Fruit fly (Drosophila melanogaster) whole organism, prepupa: ENCODE results near the gene mas.

Experiments used
- Blimp-1 ChIP-seq: fragments of 200-800 bp; sonication (Bioruptor generic); optimal IDR thresholded peaks from 3 replicates; lab custom pipeline; 2017; ENCODE audit warnings: missing biosample characterization, missing genetic modification characterization, mild to moderate bottlenecking, moderate library complexity, missing genetic modification reagents
- CG10631 ChIP-seq: fragments of 200-800 bp; sonication (Bioruptor generic); optimal IDR thresholded peaks from 2 replicates; lab custom pipeline; 2016; ENCODE audit warnings: missing biosample characterization, missing genetic modification characterization
- CG10669 ChIP-seq: fragments of 200-800 bp; sonication (Bioruptor generic); optimal IDR thresholded peaks from 3 replicates; lab custom pipeline; 2018; ENCODE audit warnings: missing biosample characterization, mild to moderate bottlenecking, missing genetic modification characterization, moderate library complexity
- CG11294 ChIP-seq: fragments of 200-800 bp; sonication (Bioruptor generic); IDR thresholded peaks from 2 replicates; pipeline ENCODE4 v1.3.6; 2022; ENCODE audit warnings: missing biosample characterization, missing genetic modification characterization
- CG11762 ChIP-seq: fragments of 200-800 bp; sonication (Bioruptor generic); optimal IDR thresholded peaks from 3 replicates; lab custom pipeline; 2016; ENCODE audit warnings: missing biosample characterization, missing genetic modification characterization; ENCODE audit not compliant: insufficient read depth
- CG11902 ChIP-seq: fragments of 200-800 bp; sonication (Bioruptor generic); optimal IDR thresholded peaks from 3 replicates; lab custom pipeline; 2016; ENCODE audit warnings: missing biosample characterization, missing genetic modification characterization
- CG15336 ChIP-seq: fragments of 200-800 bp; sonication (Bioruptor generic); IDR thresholded peaks from 2 replicates; pipeline ENCODE4 v1.3.6; 2022; ENCODE audit warnings: missing biosample characterization, missing genetic modification characterization
- CG3032 ChIP-seq: fragments of 200-800 bp; optimal IDR thresholded peaks from 2 replicates; lab custom pipeline; 2019; ENCODE audit warnings: missing biosample characterization, mild to moderate bottlenecking, missing genetic modification characterization, moderate library complexity
- CG31627 ChIP-seq: fragments of 200-800 bp; sonication (Bioruptor generic); optimal IDR thresholded peaks from 3 replicates; lab custom pipeline; 2016; ENCODE audit warnings: missing biosample characterization, missing genetic modification characterization
- CG32006 ChIP-seq: fragments of 200-800 bp; sonication (Bioruptor generic); optimal IDR thresholded peaks from 3 replicates; lab custom pipeline; 2017; ENCODE audit warnings: missing biosample characterization, mild to moderate bottlenecking, missing genetic modification characterization
- CG34406 ChIP-seq: fragments of 200-800 bp; sonication (Bioruptor generic); optimal IDR thresholded peaks from 3 replicates; lab custom pipeline; 2016; ENCODE audit warnings: missing biosample characterization, missing genetic modification characterization
- CG3919 ChIP-seq: fragments of 200-800 bp; sonication (Bioruptor generic); optimal IDR thresholded peaks from 3 replicates; lab custom pipeline; 2016; ENCODE audit warnings: missing biosample characterization, missing genetic modification characterization
- CG4318 ChIP-seq: fragments of 200-800 bp; sonication (Bioruptor generic); optimal IDR thresholded peaks from 3 replicates; lab custom pipeline; 2017; ENCODE audit warnings: missing biosample characterization, mild to moderate bottlenecking, missing genetic modification characterization
- CG6163 ChIP-seq: fragments of 200-800 bp; sonication (Bioruptor generic); IDR thresholded peaks from 3 replicates; pipeline ENCODE4 v1.3.6; 2022; ENCODE audit warnings: missing biosample characterization, missing genetic modification characterization
- CG6792 ChIP-seq: fragments of 200-800 bp; sonication (Bioruptor generic); optimal IDR thresholded peaks from 3 replicates; lab custom pipeline; 2016; ENCODE audit warnings: missing biosample characterization, missing genetic modification characterization
- CG6808 ChIP-seq: fragments of 200-800 bp; sonication (Bioruptor generic); optimal IDR thresholded peaks from 3 replicates; lab custom pipeline; 2017; ENCODE audit warnings: missing biosample characterization, missing genetic modification characterization, mild to moderate bottlenecking, moderate library complexity, missing genetic modification reagents
- CG6854 ChIP-seq: fragments of 200-800 bp; sonication (Bioruptor generic); optimal IDR thresholded peaks from 2 replicates; lab custom pipeline; 2017; ENCODE audit warnings: missing biosample characterization, mild to moderate bottlenecking, missing genetic modification characterization
- CG7368 ChIP-seq: fragments of 200-800 bp; sonication (Bioruptor generic); optimal IDR thresholded peaks from 3 replicates; lab custom pipeline; 2016; ENCODE audit warnings: missing biosample characterization, missing genetic modification characterization
- CG8319 ChIP-seq: fragments of 200-800 bp; sonication (Bioruptor generic); optimal IDR thresholded peaks from 3 replicates; lab custom pipeline; 2016; ENCODE audit warnings: missing biosample characterization, missing genetic modification characterization
- CG9139 ChIP-seq: fragments of 200-800 bp; sonication (Bioruptor generic); optimal IDR thresholded peaks from 3 replicates; lab custom pipeline; 2017; ENCODE audit warnings: missing biosample characterization, mild to moderate bottlenecking, missing genetic modification characterization
- Eip75B ChIP-seq: fragments of 200-800 bp; sonication (Bioruptor generic); optimal IDR thresholded peaks from 3 replicates; lab custom pipeline; 2016; ENCODE audit warnings: missing biosample characterization, missing genetic modification characterization
- Eip78C ChIP-seq: fragments of 200-800 bp; sonication (Bioruptor generic); peaks from one replicate; lab custom pipeline; 2016; ENCODE audit warnings: missing biosample characterization, missing genetic modification characterization
- Ets96B ChIP-seq: fragments of 200-800 bp; optimal IDR thresholded peaks from 2 replicates; lab custom pipeline; 2019; ENCODE audit warnings: missing biosample characterization, mild to moderate bottlenecking, missing genetic modification characterization, moderate library complexity
- Hr39 ChIP-seq: fragments of 200-800 bp; sonication (Bioruptor generic); optimal IDR thresholded peaks from 2 replicates; lab custom pipeline; 2016; ENCODE audit warnings: missing biosample characterization, missing genetic modification characterization
- Hr4 ChIP-seq: fragments of 200-800 bp; sonication (Bioruptor generic); optimal IDR thresholded peaks from 3 replicates; lab custom pipeline; 2016; ENCODE audit warnings: missing biosample characterization, missing genetic modification characterization
- Met ChIP-seq: fragments of 200-800 bp; sonication (Bioruptor generic); optimal IDR thresholded peaks from 3 replicates; lab custom pipeline; 2016; ENCODE audit warnings: missing biosample characterization, missing genetic modification characterization
- Sox102F ChIP-seq: fragments of 200-800 bp; sonication (Bioruptor generic); optimal IDR thresholded peaks from 2 replicates; lab custom pipeline; 2016; ENCODE audit warnings: missing biosample characterization, mild to moderate bottlenecking, missing genetic modification characterization
- Sox14 ChIP-seq: fragments of 200-800 bp; sonication (Bioruptor generic); optimal IDR thresholded peaks from 3 replicates; lab custom pipeline; 2016; ENCODE audit warnings: missing biosample characterization, missing genetic modification characterization
- Sox15 ChIP-seq: fragments of 200-800 bp; sonication (Bioruptor generic); optimal IDR thresholded peaks from 3 replicates; lab custom pipeline; 2016; ENCODE audit warnings: missing biosample characterization, missing genetic modification characterization
- cyc ChIP-seq: fragments of 200-800 bp; sonication (Bioruptor generic); optimal IDR thresholded peaks from 3 replicates; lab custom pipeline; 2016; ENCODE audit warnings: missing biosample characterization, missing genetic modification characterization
- dac ChIP-seq: fragments of 200-800 bp; sonication (Bioruptor generic); optimal IDR thresholded peaks from 2 replicates; lab custom pipeline; 2017; ENCODE audit warnings: missing biosample characterization, mild to moderate bottlenecking, missing genetic modification characterization
- dsx ChIP-seq: fragments of 200-800 bp; optimal IDR thresholded peaks from 3 replicates; lab custom pipeline; 2019; ENCODE audit warnings: missing biosample characterization, mild to moderate bottlenecking, missing genetic modification characterization, moderate library complexity; ENCODE audit not compliant: poor library complexity, severe bottlenecking
- eg ChIP-seq: fragments of 200-800 bp; sonication (Bioruptor generic); IDR thresholded peaks from 3 replicates; pipeline ENCODE4 v1.3.6; 2022; ENCODE audit warnings: missing biosample characterization, missing genetic modification characterization
- esn ChIP-seq: fragments of 200-800 bp; sonication (Bioruptor generic); optimal IDR thresholded peaks from 2 replicates; lab custom pipeline; 2016; ENCODE audit warnings: missing biosample characterization, mild to moderate bottlenecking, missing genetic modification characterization, moderate library complexity
- fkh ChIP-seq: fragments of 200-800 bp; sonication (Bioruptor generic); optimal IDR thresholded peaks from 3 replicates; lab custom pipeline; 2017; ENCODE audit warnings: missing biosample characterization, mild to moderate bottlenecking, missing genetic modification characterization, moderate library complexity
- lz ChIP-seq: fragments of 200-800 bp; sonication (Bioruptor generic); optimal IDR thresholded peaks from 3 replicates; lab custom pipeline; 2016; ENCODE audit warnings: missing biosample characterization, missing genetic modification characterization
- net ChIP-seq: fragments of 200-800 bp; sonication (Bioruptor generic); optimal IDR thresholded peaks from 3 replicates; lab custom pipeline; 2016; ENCODE audit warnings: missing biosample characterization, missing genetic modification characterization
- pdm3 ChIP-seq: fragments of 200-800 bp; sonication (Bioruptor generic); optimal IDR thresholded peaks from 3 replicates; lab custom pipeline; 2016; ENCODE audit warnings: missing biosample characterization, missing genetic modification characterization
- salr ChIP-seq, 2 experiments: fragments of 200-800 bp; sonication (Bioruptor generic); optimal IDR thresholded peaks; 3 replicates each; lab custom pipeline; 2016 to 2018; ENCODE audit warnings: missing biosample characterization in 2 of 2, missing genetic modification characterization in 2 of 2, mild to moderate bottlenecking in 1 of 2
- spab ChIP-seq: fragments of 200-800 bp; sonication (Bioruptor generic); optimal IDR thresholded peaks from 2 replicates; lab custom pipeline; 2017; ENCODE audit warnings: missing biosample characterization, mild to moderate bottlenecking, missing genetic modification characterization, missing genetic modification reagents
- ss ChIP-seq, 2 experiments: fragments of 200-800 bp; sonication (Bioruptor generic); optimal IDR thresholded peaks; 2 replicates in 1 of 2; 3 replicates in 1 of 2; lab custom pipeline; 2017 to 2018; ENCODE audit warnings: mild to moderate bottlenecking in 2 of 2, missing biosample characterization in 2 of 2, missing genetic modification characterization in 2 of 2, moderate library complexity in 1 of 2
- svp ChIP-seq: fragments of 200-800 bp; sonication (Bioruptor generic); peaks from one replicate; lab custom pipeline; 2016; ENCODE audit warnings: missing biosample characterization, missing genetic modification characterization
- topi ChIP-seq: fragments of 200-800 bp; sonication (Bioruptor generic); optimal IDR thresholded peaks from 3 replicates; lab custom pipeline; 2016; ENCODE audit warnings: missing biosample characterization, missing genetic modification characterization
- vri ChIP-seq: fragments of 200-800 bp; sonication (Bioruptor generic); optimal IDR thresholded peaks from 3 replicates; lab custom pipeline; 2016; ENCODE audit warnings: missing biosample characterization, mild to moderate bottlenecking, missing genetic modification characterization

The mas gene

dm6 chr3L:4122185-4122767 is 45.0 kb downstream of the mas start, which contains the start of gene Chd64 (continued):
- TF ChIP-seq cyc (GFP tag; lab: Kevin White, UChicago) (no peak), CG6163 (0 out of 3 replicates have a peak, but pooled peaks have one; percentile 43), CG7368 (peak; percentile 21), lz (GFP tag; lab: Kevin White, UChicago) (peak; percentile 50), Eip75B (GFP tag; lab: Kevin White, UChicago) (peak; percentile 35), Eip78C (GFP tag; lab: Kevin White, UChicago) (peak; percentile 68), Hr39 (GFP tag; lab: Kevin White, UChicago) (no peak), svp (peak; percentile 86), CG3032 (tag; lab: Kevin White, UChicago) (peak; percentile 27), dac (no peak), CG11762 (GFP tag; lab: Kevin White, UChicago) (no peak), CG8319 (GFP tag; lab: Kevin White, UChicago) (no peak), eg (peak; percentile 64; the same call in 2 of the 3 replicates), esn (GFP tag; lab: Kevin White, UChicago) (peak; percentile 54), Sox102F (peak; percentile 61)
- TF ChIP-seq, all 60 proteins: peak for 20

DNA sequence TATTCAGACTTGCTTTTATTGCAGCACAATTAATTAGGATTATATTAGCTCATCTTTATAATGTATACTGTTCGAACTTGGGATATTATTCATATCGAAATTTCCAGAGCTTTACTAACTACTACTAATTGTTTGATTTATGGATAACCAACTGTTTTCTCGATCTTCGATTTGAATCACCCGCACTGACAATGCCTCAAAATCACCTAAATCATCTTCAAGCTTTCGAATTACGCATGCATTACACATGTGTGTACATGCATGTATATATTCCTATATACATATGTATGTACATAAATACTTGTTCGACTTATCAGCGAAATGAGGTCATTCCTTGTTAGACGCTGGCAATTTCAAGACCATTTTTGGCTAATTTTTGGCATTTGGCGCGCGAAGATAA is 45.7 kb downstream of the mas start:
- TF ChIP-seq Sox14 (GFP tag; lab: Kevin White, UChicago) (no peak), Hr4 (GFP tag; lab: Kevin White, UChicago) (no peak), Eip78C (GFP tag; lab: Kevin White, UChicago) (peak; percentile 52), CG31627 (GFP tag; lab: Kevin White, UChicago) (no peak), svp (peak; percentile 41), vri (GFP tag; lab: Kevin White, UChicago) (no peak)

DNA sequence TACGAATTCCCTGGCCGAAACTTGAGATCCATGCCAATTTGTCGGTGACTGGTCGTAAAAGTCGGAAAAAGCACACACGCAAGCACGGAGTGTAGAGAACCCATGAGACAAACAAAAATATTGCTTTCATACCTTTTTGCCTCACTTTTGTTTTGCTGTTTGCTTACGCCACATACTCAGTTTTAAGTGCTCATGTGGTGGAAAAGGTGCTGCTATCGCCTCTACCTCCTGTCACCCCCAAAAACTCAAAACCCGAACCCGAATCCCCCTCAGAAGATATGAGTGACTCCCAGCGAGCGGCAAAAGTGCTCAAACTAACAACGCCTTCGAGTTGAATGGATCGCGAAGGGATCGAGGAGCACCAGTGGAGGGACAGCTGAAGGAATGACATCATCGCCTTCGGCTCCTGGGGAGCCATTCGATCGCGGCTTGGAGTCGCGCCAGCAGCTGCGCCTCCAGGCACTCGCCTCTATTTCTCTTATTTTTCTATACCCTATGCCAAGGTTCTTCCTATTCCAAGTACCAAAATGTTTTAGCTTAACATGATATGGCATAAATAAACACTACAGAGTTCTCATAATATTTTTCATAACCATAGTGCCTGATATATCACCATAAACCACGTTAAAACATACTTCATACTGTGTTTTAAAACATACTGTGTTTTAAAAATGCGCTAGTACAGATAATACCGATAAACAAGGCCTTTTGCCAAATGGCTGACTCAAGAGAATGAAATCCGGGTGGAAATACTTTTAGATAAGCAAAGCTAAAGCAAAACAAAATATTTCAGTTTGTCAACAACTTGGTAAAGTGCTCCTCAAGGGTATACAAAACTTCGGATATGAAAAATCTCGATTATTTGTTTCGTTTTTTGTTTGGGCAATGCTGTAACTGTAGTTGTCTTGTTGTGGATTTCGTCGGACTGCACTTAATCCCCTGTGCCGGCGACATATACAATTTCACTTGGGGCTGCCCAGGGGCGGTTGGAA is 46.6 kb downstream of the mas start:
- TF ChIP-seq dac, result no peak
- peak; percentile 34 for TF ChIP-seq Met (GFP tag; lab: Kevin White, UChicago)
- TF ChIP-seq CG10669 (GFP tag; lab: Kevin White, UChicago), result no peak
- no peak for TF ChIP-seq dsx (GFP tag; lab: Kevin White, UChicago)
- no peak for TF ChIP-seq salr (GFP tag; optimal IDR thresholded peaks at IDR 0.05; lab: Kevin White, UChicago)
- TF ChIP-seq esn (GFP tag; lab: Kevin White, UChicago), result no peak
- no peak for TF ChIP-seq Ets96B (tag; lab: Kevin White, UChicago)
- TF ChIP-seq ss (GFP tag; optimal IDR thresholded peaks at IDR 0.05; lab: Kevin White, UChicago), result no peak
- TF ChIP-seq net (GFP tag; lab: Kevin White, UChicago), result peak; percentile 9
- TF ChIP-seq CG11294 (GFP tag; lab: Robert Waterston, UW), result no peak
- no peak for TF ChIP-seq CG6808 (GFP tag; lab: Kevin White, UChicago)
- no peak for TF ChIP-seq CG11902
- TF ChIP-seq CG31627 (GFP tag; lab: Kevin White, UChicago), result peak; percentile 12
- TF ChIP-seq CG32006 (GFP tag; lab: Kevin White, UChicago), result peak; percentile 50
- no peak for TF ChIP-seq CG34406
- TF ChIP-seq topi (GFP tag; lab: Kevin White, UChicago), result no peak
- TF ChIP-seq CG6792 (GFP tag; lab: Kevin White, UChicago), result no peak
- no peak for TF ChIP-seq CG6854
- TF ChIP-seq spab, result no peak
- no peak for TF ChIP-seq CG15336 (GFP tag; lab: Robert Waterston, UW)
- no peak for TF ChIP-seq Sox15 (GFP tag; lab: Kevin White, UChicago)
- TF ChIP-seq fkh (GFP tag; lab: Kevin White, UChicago), result peak; percentile 29
- no peak for TF ChIP-seq CG4318 (GFP tag; lab: Kevin White, UChicago)
- TF ChIP-seq svp, result peak; percentile 17
- TF ChIP-seq Eip78C (GFP tag; lab: Kevin White, UChicago), result peak; percentile 62
- peak; percentile 89 for TF ChIP-seq vri (GFP tag; lab: Kevin White, UChicago)
- TF ChIP-seq CG10631 (GFP tag; lab: Kevin White, UChicago), result no peak
- TF ChIP-seq pdm3 (GFP tag; lab: Kevin White, UChicago), result peak; percentile 9
- no peak for TF ChIP-seq CG9139 (GFP tag; lab: Kevin White, UChicago)
- TF ChIP-seq Blimp-1, result no peak
- TF ChIP-seq lz (GFP tag; lab: Kevin White, UChicago), result peak; percentile 21
- no peak for TF ChIP-seq CG3919
